Fruit fly (Drosophila melanogaster) whole organism, embryonic: Measurements from ENCODE around the gene CG5171.

Experiments
- Adf1 ChIP-seq: fragments of 200-800 bp; sonication (Bioruptor generic); IDR thresholded peaks from 2 replicates; pipeline ENCODE4 v1.3.6; 2022; ENCODE audit warnings: missing biosample characterization, missing genetic modification characterization
- Atf3 ChIP-seq: fragments of 200-800 bp; sonication (Bioruptor generic); optimal IDR thresholded peaks from 3 replicates; lab custom pipeline; 2016; ENCODE audit warnings: missing biosample characterization, missing genetic modification characterization
- B-H1 ChIP-seq: fragments of 200-800 bp; sonication (Bioruptor generic); IDR thresholded peaks from 3 replicates; pipeline ENCODE4 v1.3.6; 2022; ENCODE audit warnings: missing biosample characterization, missing genetic modification characterization
- CG10366 ChIP-seq: fragments of 200-800 bp; sonication (Bioruptor generic); IDR thresholded peaks from 2 replicates; pipeline ENCODE4 v1.3.6; 2022; ENCODE audit warnings: missing biosample characterization, missing genetic modification characterization
- CG10959 ChIP-seq: fragments of 200-800 bp; sonication (Bioruptor generic); IDR thresholded peaks from 2 replicates; pipeline ENCODE4 v1.3.6; 2022; ENCODE audit warnings: missing biosample characterization, missing genetic modification characterization
- CG12155 ChIP-seq: fragments of 200-800 bp; sonication (Bioruptor generic); optimal IDR thresholded peaks from 3 replicates; lab custom pipeline; 2016; ENCODE audit warnings: missing biosample characterization, missing genetic modification characterization
- CG14667 ChIP-seq: fragments of 200-800 bp; sonication (Bioruptor generic); IDR thresholded peaks from 2 replicates; pipeline ENCODE4 v1.3.6; 2022; ENCODE audit warnings: missing biosample characterization, missing genetic modification characterization
- CG1832 ChIP-seq: fragments of 200-800 bp; sonication (Bioruptor generic); optimal IDR thresholded peaks from 2 replicates; lab custom pipeline; 2017; ENCODE audit warnings: missing biosample characterization, mild to moderate bottlenecking, missing genetic modification characterization, inconsistent platforms
- CG18764 ChIP-seq: fragments of 200-800 bp; sonication (Bioruptor generic); optimal IDR thresholded peaks from 3 replicates; lab custom pipeline; 2016; ENCODE audit warnings: missing biosample characterization, missing genetic modification characterization
- CG30403 ChIP-seq: fragments of 200-800 bp; sonication (Bioruptor generic); optimal IDR thresholded peaks from 3 replicates; lab custom pipeline; 2016; ENCODE audit warnings: missing biosample characterization, missing genetic modification characterization
- CG3163 ChIP-seq: fragments of 200-800 bp; sonication (Bioruptor generic); optimal IDR thresholded peaks from 3 replicates; lab custom pipeline; 2016; ENCODE audit warnings: missing biosample characterization, missing genetic modification characterization
- CG33557 ChIP-seq: fragments of 200-800 bp; sonication (Bioruptor generic); optimal IDR thresholded peaks from 2 replicates; lab custom pipeline; 2019; ENCODE audit warnings: missing biosample characterization, mild to moderate bottlenecking, missing genetic modification characterization, moderate library complexity
- CG3995 ChIP-seq: fragments of 200-800 bp; sonication (Bioruptor generic); optimal IDR thresholded peaks from 3 replicates; lab custom pipeline; 2016; ENCODE audit warnings: missing biosample characterization, missing genetic modification characterization
- CG42726 ChIP-seq: fragments of 200-800 bp; sonication (Bioruptor generic); IDR thresholded peaks from 2 replicates; pipeline ENCODE4 v1.3.6; 2022; ENCODE audit warnings: missing biosample characterization, missing genetic modification characterization; ENCODE audit not compliant: partially characterized antibody
- CG4730 ChIP-seq: fragments of 200-800 bp; sonication (Bioruptor generic); IDR thresholded peaks from 2 replicates; pipeline ENCODE4 v1.3.6; 2022; ENCODE audit warnings: missing biosample characterization, missing genetic modification characterization
- CG4854 ChIP-seq: fragments of 200-800 bp; sonication (Bioruptor generic); optimal IDR thresholded peaks from 2 replicates; lab custom pipeline; 2016; ENCODE audit warnings: missing biosample characterization, missing genetic modification characterization, inconsistent platforms
- CG6175 ChIP-seq: fragments of 200-800 bp; sonication (Bioruptor generic); IDR thresholded peaks from 3 replicates; pipeline ENCODE4 v1.3.6; 2022; ENCODE audit warnings: missing biosample characterization, missing genetic modification characterization
- CG6765 ChIP-seq: fragments of 200-800 bp; sonication (Bioruptor generic); optimal IDR thresholded peaks from 3 replicates; lab custom pipeline; 2017; ENCODE audit warnings: missing biosample characterization, mild to moderate bottlenecking, missing genetic modification characterization
- CG7372 ChIP-seq: fragments of 200-800 bp; sonication (Bioruptor generic); IDR thresholded peaks from 2 replicates; pipeline ENCODE4 v1.3.6; 2022; ENCODE audit warnings: missing biosample characterization, missing genetic modification characterization
- CG9215 ChIP-seq: fragments of 200-800 bp; sonication (Bioruptor generic); IDR thresholded peaks from 2 replicates; pipeline ENCODE4 v1.3.6; 2022; ENCODE audit warnings: missing biosample characterization, missing genetic modification characterization
- D19B ChIP-seq: fragments of 200-800 bp; sonication (Bioruptor generic); optimal IDR thresholded peaks from 2 replicates; lab custom pipeline; 2017; ENCODE audit warnings: missing biosample characterization, mild to moderate bottlenecking, missing genetic modification characterization
- Doc3 ChIP-seq: fragments of 200-800 bp; sonication (Bioruptor generic); IDR thresholded peaks from 3 replicates; pipeline ENCODE4 v1.3.6; 2022; ENCODE audit warnings: missing biosample characterization, missing genetic modification characterization; ENCODE audit not compliant: partially characterized antibody
- Dp ChIP-seq: fragments of 200-800 bp; sonication (Bioruptor generic); optimal IDR thresholded peaks from 2 replicates; lab custom pipeline; 2018; ENCODE audit warnings: missing biosample characterization, mild to moderate bottlenecking, missing genetic modification characterization, moderate library complexity
- Dref ChIP-seq: fragments of 200-800 bp; sonication (Bioruptor generic); IDR thresholded peaks from 2 replicates; pipeline ENCODE4 v1.3.6; 2022; ENCODE audit warnings: missing biosample characterization, missing genetic modification characterization
- E2f2 ChIP-seq: fragments of 200-800 bp; sonication (Bioruptor generic); IDR thresholded peaks from 2 replicates; pipeline ENCODE4 v1.3.6; 2022; ENCODE audit warnings: missing biosample characterization, missing genetic modification characterization
- H2.0 ChIP-seq: fragments of 200-800 bp; sonication (Bioruptor generic); IDR thresholded peaks from 2 replicates; pipeline ENCODE4 v1.3.6; 2022; ENCODE audit warnings: missing biosample characterization, missing genetic modification characterization
- Hmx ChIP-seq: fragments of 200-800 bp; sonication (Bioruptor generic); optimal IDR thresholded peaks from 2 replicates; lab custom pipeline; 2016; ENCODE audit warnings: missing biosample characterization, missing genetic modification characterization
- Kr ChIP-seq: fragments of 200-800 bp; sonication (Bioruptor generic); optimal IDR thresholded peaks from 2 replicates; lab custom pipeline; 2017; ENCODE audit warnings: missing biosample characterization, mild to moderate bottlenecking, missing genetic modification characterization
- Meics ChIP-seq: fragments of 200-800 bp; sonication (Bioruptor generic); optimal IDR thresholded peaks from 2 replicates; lab custom pipeline; 2017; ENCODE audit warnings: missing biosample characterization, mild to moderate bottlenecking, missing genetic modification characterization
- NK7.1 ChIP-seq: fragments of 200-800 bp; sonication (Bioruptor generic); optimal IDR thresholded peaks from 3 replicates; lab custom pipeline; 2016; ENCODE audit warnings: missing biosample characterization, missing genetic modification characterization
- Nf-YB ChIP-seq: fragments of 200-800 bp; sonication (Bioruptor generic); optimal IDR thresholded peaks from 3 replicates; lab custom pipeline; 2019; ENCODE audit warnings: missing biosample characterization, mild to moderate bottlenecking, missing genetic modification characterization, moderate library complexity
- Rx ChIP-seq: fragments of 200-800 bp; sonication (Bioruptor generic); IDR thresholded peaks from 2 replicates; pipeline ENCODE4 v1.3.6; 2022; ENCODE audit warnings: missing biosample characterization, missing genetic modification characterization
- Scr ChIP-seq: fragments of 200-800 bp; sonication (Bioruptor generic); IDR thresholded peaks from 2 replicates; pipeline ENCODE4 v1.3.6; 2022; ENCODE audit warnings: missing biosample characterization, missing genetic modification characterization; ENCODE audit not compliant: partially characterized antibody
- Spps ChIP-seq: fragments of 200-800 bp; sonication (Bioruptor generic); optimal IDR thresholded peaks from 2 replicates; lab custom pipeline; 2018; ENCODE audit warnings: missing biosample characterization, mild to moderate bottlenecking, missing genetic modification characterization
- Usf ChIP-seq: fragments of 200-800 bp; sonication (Bioruptor generic); optimal IDR thresholded peaks from 2 replicates; lab custom pipeline; 2017; ENCODE audit warnings: missing genotype, missing biosample characterization, missing genetic modification characterization
- bcd ChIP-seq: fragments of 200-800 bp; sonication (Bioruptor generic); optimal IDR thresholded peaks from 2 replicates; lab custom pipeline; 2017; ENCODE audit warnings: missing biosample characterization, mild to moderate bottlenecking, missing genetic modification characterization
- bigmax ChIP-seq: fragments of 200-800 bp; sonication (Bioruptor generic); optimal IDR thresholded peaks from 2 replicates; lab custom pipeline; 2018; ENCODE audit warnings: missing biosample characterization, mild to moderate bottlenecking, missing genetic modification characterization
- cad ChIP-seq: fragments of >200 bp; optimal IDR thresholded peaks from 2 replicates; lab custom pipeline; 2017; ENCODE audit warnings: missing biosample characterization, missing genetic modification characterization
- dm ChIP-seq: fragments of 200-800 bp; sonication (Bioruptor generic); optimal IDR thresholded peaks from 3 replicates; lab custom pipeline; 2016; ENCODE audit warnings: missing biosample characterization, missing genetic modification characterization
- fd64A ChIP-seq: fragments of 200-800 bp; sonication (Bioruptor generic); optimal IDR thresholded peaks from 3 replicates; lab custom pipeline; 2018; ENCODE audit warnings: missing biosample characterization, mild to moderate bottlenecking, missing genetic modification characterization
- gsb-n ChIP-seq: fragments of 200-800 bp; sonication (Bioruptor generic); optimal IDR thresholded peaks from 3 replicates; lab custom pipeline; 2018; ENCODE audit warnings: missing biosample characterization, mild to moderate bottlenecking, missing genetic modification characterization
- mld ChIP-seq: fragments of 200-800 bp; sonication (Bioruptor generic); IDR thresholded peaks from 3 replicates; pipeline ENCODE4 v1.3.6; 2022; ENCODE audit warnings: missing biosample characterization, missing genetic modification characterization; ENCODE audit not compliant: partially characterized antibody
- nerfin-2 ChIP-seq: fragments of 200-800 bp; sonication (Bioruptor generic); IDR thresholded peaks from 2 replicates; pipeline ENCODE4 v1.3.6; 2022; ENCODE audit warnings: missing biosample characterization, missing genetic modification characterization; ENCODE audit not compliant: partially characterized antibody
- onecut ChIP-seq: fragments of 200-800 bp; sonication (Bioruptor generic); IDR thresholded peaks from 2 replicates; pipeline ENCODE4 v1.3.6; 2022; ENCODE audit warnings: missing biosample characterization, missing genetic modification characterization
- otp ChIP-seq: fragments of 200-800 bp; sonication (Bioruptor generic); IDR thresholded peaks from 3 replicates; pipeline ENCODE4, ENCODE4 v1.3.6; 2022; ENCODE audit warnings: missing biosample characterization, missing genetic modification characterization
- sd ChIP-seq: fragments of 200-800 bp; sonication (Bioruptor generic); optimal IDR thresholded peaks from 3 replicates; lab custom pipeline; 2018; ENCODE audit warnings: missing biosample characterization, mild to moderate bottlenecking, missing genetic modification characterization, moderate library complexity
- sima ChIP-seq: fragments of 200-800 bp; sonication (Bioruptor generic); optimal IDR thresholded peaks from 2 replicates; lab custom pipeline; 2016; ENCODE audit warnings: missing biosample characterization, missing genetic modification characterization
- sqz ChIP-seq: fragments of 200-800 bp; sonication (Bioruptor generic); optimal IDR thresholded peaks from 3 replicates; lab custom pipeline; 2018; ENCODE audit warnings: missing biosample characterization, mild to moderate bottlenecking, missing genetic modification characterization
- tx ChIP-seq: fragments of 200-800 bp; sonication (Bioruptor generic); optimal IDR thresholded peaks from 2 replicates; lab custom pipeline; 2016; ENCODE audit warnings: missing biosample characterization, missing genetic modification characterization
- unpg ChIP-seq: fragments of 200-800 bp; sonication (Bioruptor generic); optimal IDR thresholded peaks from 3 replicates; lab custom pipeline; 2018; ENCODE audit warnings: missing biosample characterization, mild to moderate bottlenecking, missing genetic modification characterization, moderate library complexity
- zfh2 ChIP-seq: fragments of 200-800 bp; sonication (Bioruptor generic); optimal IDR thresholded peaks from 2 replicates; lab custom pipeline; 2016; ENCODE audit warnings: missing biosample characterization, missing genetic modification characterization

The CG5171 gene

DNA sequence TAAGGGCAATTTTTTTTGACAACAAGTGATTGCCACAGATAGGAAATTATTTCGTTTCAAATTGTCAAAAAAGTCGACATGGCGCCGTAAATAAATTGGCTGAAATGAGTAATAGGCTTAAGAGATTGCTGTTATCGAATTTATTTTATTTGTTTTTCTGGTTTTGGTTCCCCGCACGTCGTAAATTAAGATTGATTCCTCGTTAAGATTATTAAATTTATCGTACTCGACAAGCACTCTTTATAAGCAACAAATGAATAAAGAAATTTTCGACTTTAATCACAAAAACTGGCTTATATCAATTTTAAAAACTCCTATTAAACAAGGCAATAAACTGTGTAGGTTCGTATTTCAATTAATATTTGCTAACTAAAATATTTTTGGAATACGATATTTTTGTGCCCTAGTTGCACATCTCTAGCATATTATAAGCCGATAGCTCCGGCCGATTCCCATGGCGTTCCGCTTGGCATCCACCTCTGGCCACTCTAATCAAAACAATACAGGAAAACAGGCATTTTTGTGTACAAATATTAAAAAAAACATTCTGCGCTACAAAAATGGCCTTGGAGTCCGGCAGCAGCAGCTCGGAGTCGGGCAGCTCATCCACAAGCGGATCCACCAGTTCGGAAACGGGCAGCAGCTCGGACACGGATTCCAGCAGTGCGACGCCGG, 10.9 kb downstream of the CG5171 start, which contains the start of gene chm (continued):
- TF ChIP-seq Doc3 (GFP tag; lab: Robert Waterston, UW) (peak; percentile 91), Dp (GFP tag; lab: Kevin White, UChicago) (peak; percentile 37), sd (peak; percentile 66), sima (no peak), unpg (GFP tag; lab: Kevin White, UChicago) (peak; percentile 33), nerfin-2 (GFP tag; lab: Robert Waterston, UW) (peak; percentile 76), Spps (tag; lab: Kevin White, UChicago) (no peak), CG9215 (GFP tag; lab: Robert Waterston, UW) (no peak), CG10959 (GFP tag; lab: Robert Waterston, UW) (no peak), Usf (GFP tag; lab: Kevin White, UChicago) (no peak), Hmx (no peak), Meics (GFP tag; lab: Kevin White, UChicago) (no peak), B-H1 (GFP tag; lab: Robert Waterston, UW) (no peak), Kr (no peak), dm (GFP tag; lab: Kevin White, UChicago) (no peak), Dref (GFP tag; lab: Robert Waterston, UW) (peak; percentile 56), CG33557 (GFP tag; lab: Kevin White, UChicago) (no peak), cad (GFP tag; lab: Kevin White, UChicago) (no peak), CG3995 (peak; percentile 40), mld (GFP tag; lab: Robert Waterston, UW) (peak; percentile 75), H2.0 (GFP tag; lab: Robert Waterston, UW) (no peak), CG42726 (peak; percentile 87), CG3163 (GFP tag; lab: Kevin White, UChicago) (peak; percentile 6), CG14667 (GFP tag; lab: Robert Waterston, UW) (no peak; the same call in 1 of the 2 replicates), Atf3 (GFP tag; lab: Kevin White, UChicago) (no peak), tx (GFP tag; lab: Kevin White, UChicago) (peak; percentile 17), CG30403 (peak; percentile 57), CG4854 (GFP tag; lab: Kevin White, UChicago) (no peak), CG18764 (no peak), zfh2 (peak; percentile 59), onecut (no peak), otp (no peak), Adf1 (GFP tag; lab: Robert Waterston, UW) (no peak), CG7372 (GFP tag; lab: Robert Waterston, UW) (no peak), fd64A (GFP tag; lab: Kevin White, UChicago) (no peak), Nf-YB (GFP tag; lab: Kevin White, UChicago) (no peak), CG6765 (GFP tag; lab: Kevin White, UChicago) (no peak), CG1832 (GFP tag; lab: Kevin White, UChicago) (no peak), gsb-n (tag; lab: Kevin White, UChicago) (no peak), Scr (GFP tag; lab: Robert Waterston, UW) (peak; percentile 88), Rx (GFP tag; lab: Robert Waterston, UW) (no peak), CG10366 (peak; percentile 30; the same call in 1 of the 2 replicates), CG12155 (GFP tag; lab: Kevin White, UChicago) (no peak), CG4730 (GFP tag; lab: Robert Waterston, UW) (no peak), CG6175 (no peak), E2f2 (peak; percentile 54), bigmax (GFP tag; lab: Kevin White, UChicago) (no peak), sqz (GFP tag; lab: Kevin White, UChicago) (no peak), D19B (no peak), bcd (GFP tag; lab: Kevin White, UChicago) (no peak), NK7.1 (no peak)
